Worm (Caenorhabditis elegans) whole organism, mixed stage, embryonic: ENCODE data around the gene C53D6.8.

Source experiments
- M03D4.4 ChIP-seq: sonication (generic microtip); optimal IDR thresholded peaks from 2 replicates; lab custom pipeline; 2017; ENCODE audit warnings: mild to moderate bottlenecking, missing genetic modification characterization, missing compliant biosample characterization
- bed-3 ChIP-seq: fragments of 200-800 bp; sonication (Bioruptor generic); optimal IDR thresholded peaks from 3 replicates; lab custom pipeline; 2018; ENCODE audit warnings: mild to moderate bottlenecking, missing genetic modification characterization, moderate library complexity, missing compliant biosample characterization
- blmp-1 ChIP-seq: fragments of 150-350 bp; optimal IDR thresholded peaks from 2 replicates; lab custom pipeline; 2014; ENCODE audit warnings: missing biosample characterization, missing genetic modification characterization
- ceh-39 ChIP-seq: fragments of 150-350 bp; optimal IDR thresholded peaks from 2 replicates; lab custom pipeline; 2014; ENCODE audit warnings: missing biosample characterization, missing genetic modification characterization
- ceh-43 ChIP-seq: fragments of 200-800 bp; sonication (Bioruptor generic); optimal IDR thresholded peaks from 2 replicates; lab custom pipeline; 2018; ENCODE audit warnings: mild to moderate bottlenecking, missing genetic modification characterization, moderate library complexity, missing compliant biosample characterization
- ceh-83 ChIP-seq: fragments of 200-800 bp; sonication (Bioruptor generic); optimal IDR thresholded peaks from 2 replicates; lab custom pipeline; 2018; ENCODE audit warnings: mild to moderate bottlenecking, missing genetic modification characterization, missing compliant biosample characterization
- ces-1 ChIP-seq: fragments of 150-350 bp; optimal IDR thresholded peaks from 2 replicates; lab custom pipeline; 2014; ENCODE audit warnings: missing biosample characterization, missing genetic modification reagents, missing genetic modification characterization
- cnd-1 ChIP-seq: fragments of 200-800 bp; sonication (Bioruptor generic); optimal IDR thresholded peaks from 2 replicates; lab custom pipeline; 2018; ENCODE audit warnings: mild to moderate bottlenecking, missing genetic modification characterization, missing compliant biosample characterization
- elt-1 ChIP-seq: sonication (generic microtip); optimal IDR thresholded peaks from 2 replicates; lab custom pipeline; 2017; ENCODE audit warnings: missing genetic modification characterization, mild to moderate bottlenecking, missing compliant biosample characterization, antibody characterized with exemption, moderate library complexity, borderline replicate concordance; ENCODE audit not compliant: insufficient read depth
- elt-3 ChIP-seq: fragments of 150-350 bp; optimal IDR thresholded peaks from 2 replicates; lab custom pipeline; 2014; ENCODE audit warnings: missing biosample characterization, missing genetic modification characterization
- flh-1 ChIP-seq: fragments of 200-800 bp; sonication (Bioruptor generic); optimal IDR thresholded peaks from 2 replicates; lab custom pipeline; 2018; ENCODE audit warnings: mild to moderate bottlenecking, missing genetic modification characterization, moderate library complexity, missing compliant biosample characterization
- ham-2 ChIP-seq: fragments of 200-800 bp; sonication (Bioruptor generic); optimal IDR thresholded peaks from 2 replicates; lab custom pipeline; 2018; ENCODE audit warnings: mild to moderate bottlenecking, missing genetic modification characterization, missing compliant biosample characterization
- hlh-1 ChIP-seq: fragments of 150-350 bp; optimal IDR thresholded peaks from 2 replicates; lab custom pipeline; 2014; ENCODE audit warnings: missing biosample characterization, missing genetic modification reagents, missing genetic modification characterization
- lin-13 ChIP-seq: fragments of 150-350 bp; optimal IDR thresholded peaks from 2 replicates; lab custom pipeline; 2014; ENCODE audit warnings: missing biosample characterization, missing genetic modification characterization
- lin-32 ChIP-seq: fragments of 200-800 bp; sonication (Bioruptor generic); optimal IDR thresholded peaks from 2 replicates; lab custom pipeline; 2018; ENCODE audit warnings: mild to moderate bottlenecking, missing genetic modification characterization, missing compliant biosample characterization
- lsy-2 ChIP-seq: fragments of 150-350 bp; optimal IDR thresholded peaks from 2 replicates; lab custom pipeline; 2014; ENCODE audit warnings: missing biosample characterization, missing genetic modification characterization
- mab-5 ChIP-seq: fragments of 150-350 bp; optimal IDR thresholded peaks from 2 replicates; lab custom pipeline; 2014; ENCODE audit warnings: missing biosample characterization, missing genetic modification characterization
- mep-1 ChIP-seq: fragments of 150-350 bp; optimal IDR thresholded peaks from 2 replicates; lab custom pipeline; 2017; ENCODE audit warnings: missing biosample characterization, missing genetic modification reagents, missing genetic modification characterization, inconsistent platforms
- mls-2 ChIP-seq: sonication (generic microtip); optimal IDR thresholded peaks from 2 replicates; lab custom pipeline; 2016; ENCODE audit warnings: mild to moderate bottlenecking, missing genetic modification characterization, moderate library complexity, missing compliant biosample characterization
- nhr-12 ChIP-seq: fragments of 150-350 bp; optimal IDR thresholded peaks from 2 replicates; lab custom pipeline; 2014; ENCODE audit warnings: missing biosample characterization, missing genetic modification characterization
- nhr-2 ChIP-seq: fragments of 150-350 bp; optimal IDR thresholded peaks from 2 replicates; lab custom pipeline; 2014; ENCODE audit warnings: missing biosample characterization, missing genetic modification characterization
- nhr-237 ChIP-seq: fragments of 150-350 bp; optimal IDR thresholded peaks from 2 replicates; lab custom pipeline; 2014; ENCODE audit warnings: missing biosample characterization, missing genetic modification characterization
- nhr-28 ChIP-seq: fragments of 150-350 bp; optimal IDR thresholded peaks from 2 replicates; lab custom pipeline; 2014; ENCODE audit warnings: missing biosample characterization, missing genetic modification characterization
- nhr-76 ChIP-seq: sonication (generic microtip); optimal IDR thresholded peaks from 2 replicates; lab custom pipeline; 2017; ENCODE audit warnings: missing biosample characterization, missing genetic modification characterization
- pha-4 ChIP-seq: fragments of 150-350 bp; optimal IDR thresholded peaks from 2 replicates; lab custom pipeline; 2018; ENCODE audit warnings: missing biosample characterization, missing genetic modification reagents, missing genetic modification characterization
- sem-2 ChIP-seq: fragments of 200-800 bp; sonication (Bioruptor generic); optimal IDR thresholded peaks from 2 replicates; lab custom pipeline; 2018; ENCODE audit warnings: mild to moderate bottlenecking, missing genetic modification characterization, missing compliant biosample characterization
- snpc-4 ChIP-seq: fragments of 150-350 bp; optimal IDR thresholded peaks from 2 replicates; lab custom pipeline; 2014; ENCODE audit warnings: missing biosample characterization, missing genetic modification characterization
- sptf-1 ChIP-seq: sonication (generic microtip); optimal IDR thresholded peaks from 2 replicates; lab custom pipeline; 2017; ENCODE audit warnings: mild to moderate bottlenecking, missing genetic modification characterization, moderate library complexity, missing compliant biosample characterization
- unc-120 ChIP-seq: sonication (generic microtip); optimal IDR thresholded peaks from 2 replicates; lab custom pipeline; 2017; ENCODE audit warnings: missing genetic modification characterization, missing compliant biosample characterization; ENCODE audit not compliant: poor library complexity, severe bottlenecking
- unc-39 ChIP-seq: fragments of 150-350 bp; optimal IDR thresholded peaks from 2 replicates; lab custom pipeline; 2014; ENCODE audit warnings: missing biosample characterization, missing genetic modification characterization
- unc-62 ChIP-seq: fragments of 150-350 bp; optimal IDR thresholded peaks from 2 replicates; lab custom pipeline; 2014; ENCODE audit warnings: missing biosample characterization, missing genetic modification reagents, missing genetic modification characterization
- zip-8 ChIP-seq: fragments of 150-350 bp; optimal IDR thresholded peaks from 2 replicates; lab custom pipeline; 2014; ENCODE audit warnings: missing biosample characterization, missing genetic modification characterization
- ztf-11 ChIP-seq: fragments of 150-350 bp; optimal IDR thresholded peaks from 2 replicates; lab custom pipeline; 2014; ENCODE audit warnings: missing biosample characterization, missing genetic modification characterization

Gene C53D6.8

DNA sequence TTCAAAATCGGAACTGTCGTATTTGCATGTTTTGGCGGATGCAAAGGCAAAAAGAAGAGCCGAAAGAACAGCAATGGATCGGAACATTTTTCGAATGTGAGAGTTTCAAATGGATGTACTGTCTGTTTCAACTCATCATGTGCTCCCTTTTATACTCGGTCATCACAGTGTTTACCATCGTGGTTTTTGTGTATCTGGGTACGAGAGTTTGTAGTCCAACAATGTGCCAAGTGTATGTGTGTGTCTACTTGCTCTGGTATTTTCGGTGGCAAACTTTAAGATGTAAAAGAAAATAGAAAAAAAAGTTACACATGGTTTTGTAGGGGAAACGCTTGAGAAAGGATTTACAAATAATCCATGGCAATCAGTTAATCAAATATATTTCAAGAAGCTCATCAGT lies 40.7 kb upstream of the C53D6.8 start, which contains the start of gene Y73F4A.2:
Gene Y73F4A.2 (minus strand): TSS at position 124 of the 400 bp plus-strand sequence.
- TF ChIP-seq flh-1 (GFP tag; lab: Kevin White, UChicago), result no peak
- no peak for TF ChIP-seq nhr-12 (tag; lab: Kevin White, UChicago)
- no peak for TF ChIP-seq unc-62 (GFP tag; lab: Kevin White, UChicago)

DNA sequence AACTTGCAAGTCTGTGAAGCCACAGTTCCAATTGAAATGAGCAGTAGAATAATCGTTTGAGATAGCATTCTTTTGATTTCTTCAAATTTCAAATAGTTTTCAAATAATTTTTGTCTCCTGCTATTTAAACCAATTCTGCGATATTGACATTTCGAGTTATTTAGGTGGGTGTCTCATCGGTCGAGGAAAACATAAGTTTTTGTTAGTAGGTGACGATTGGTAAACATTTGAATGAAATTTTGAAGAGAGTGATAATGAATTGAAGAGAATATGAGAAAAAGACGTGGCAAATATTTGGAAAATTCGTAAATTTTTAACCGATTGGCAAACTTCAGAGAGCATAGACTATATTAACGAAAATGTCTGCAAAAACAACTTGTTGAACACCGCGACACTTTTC lies 37.9 kb upstream of the C53D6.8 start, which contains the start of gene Y73F4A.3:
Gene Y73F4A.3 (minus strand): TSS at position 101 of the 400 bp plus-strand sequence.
- no peak for TF ChIP-seq lsy-2
- no peak for TF ChIP-seq mep-1 (tag; lab: Kevin White, UChicago)
- TF ChIP-seq pha-4 (tag; lab: Kevin White, UChicago), result no peak
- TF ChIP-seq ceh-43 (GFP tag; lab: Kevin White, UChicago), result no peak
- TF ChIP-seq unc-62 (GFP tag; lab: Kevin White, UChicago), result no peak
- no peak for TF ChIP-seq ztf-11 (tag; lab: Kevin White, UChicago)
- TF ChIP-seq unc-120 (tag; lab: Kevin White, UChicago), result no peak
- no peak for TF ChIP-seq ham-2 (GFP tag; lab: Kevin White, UChicago)
- no peak for TF ChIP-seq elt-1 (tag; lab: Kevin White, UChicago)
- TF ChIP-seq lin-13 (tag; lab: Kevin White, UChicago), result no peak
- TF ChIP-seq lin-32 (GFP tag; lab: Kevin White, UChicago), result no peak
- no peak for TF ChIP-seq M03D4.4 (tag; lab: Kevin White, UChicago)
- TF ChIP-seq blmp-1 (tag; lab: Kevin White, UChicago), result no peak
- TF ChIP-seq cnd-1 (tag; lab: Kevin White, UChicago), result no peak
- TF ChIP-seq zip-8 (tag; lab: Kevin White, UChicago), result no peak
- no peak for TF ChIP-seq mls-2 (tag; lab: Kevin White, UChicago)
- no peak for TF ChIP-seq sem-2 (GFP tag; lab: Kevin White, UChicago)
- no peak for TF ChIP-seq nhr-12 (tag; lab: Kevin White, UChicago)
- TF ChIP-seq elt-3, result no peak
- no peak for TF ChIP-seq hlh-1 (tag; lab: Kevin White, UChicago)
- TF ChIP-seq, all 35 proteins: peak for 0

DNA sequence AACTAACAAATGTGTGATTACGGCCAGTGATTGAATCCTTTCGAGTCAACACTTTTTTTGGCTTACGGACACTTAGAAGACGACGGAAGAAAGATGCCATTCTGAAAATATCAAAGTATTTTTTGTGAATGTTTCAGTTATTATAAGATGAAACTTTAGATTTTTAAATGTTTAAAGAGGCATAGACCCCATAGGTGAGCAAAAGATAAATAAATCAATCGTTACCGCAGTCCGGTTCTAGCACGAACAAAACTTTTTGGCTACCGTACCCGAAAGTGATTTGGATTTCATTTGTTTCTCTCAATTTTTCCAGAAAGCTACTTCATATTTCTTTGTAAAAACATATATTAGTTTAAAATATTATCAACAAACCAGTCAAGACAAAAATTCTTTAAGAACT lies 34.5 kb upstream of the C53D6.8 start, which contains the start of gene C53D6.7:
Gene C53D6.7 (minus strand): TSS at position 101 of the 400 bp plus-strand sequence.
- TF ChIP-seq zip-8 (tag; lab: Kevin White, UChicago) (no peak), ceh-43 (GFP tag; lab: Kevin White, UChicago) (no peak), unc-120 (tag; lab: Kevin White, UChicago) (no peak), ceh-39 (tag; lab: Kevin White, UChicago) (no peak), hlh-1 (tag; lab: Kevin White, UChicago) (no peak), flh-1 (GFP tag; lab: Kevin White, UChicago) (no peak), nhr-12 (tag; lab: Kevin White, UChicago) (no peak), nhr-237 (tag; lab: Kevin White, UChicago) (no peak), blmp-1 (tag; lab: Kevin White, UChicago) (no peak), mab-5 (tag; lab: Kevin White, UChicago) (no peak), ztf-11 (tag; lab: Kevin White, UChicago) (no peak), M03D4.4 (tag; lab: Kevin White, UChicago) (no peak), lsy-2 (no peak), unc-62 (GFP tag; lab: Kevin White, UChicago) (no peak), cnd-1 (tag; lab: Kevin White, UChicago) (no peak)

DNA sequence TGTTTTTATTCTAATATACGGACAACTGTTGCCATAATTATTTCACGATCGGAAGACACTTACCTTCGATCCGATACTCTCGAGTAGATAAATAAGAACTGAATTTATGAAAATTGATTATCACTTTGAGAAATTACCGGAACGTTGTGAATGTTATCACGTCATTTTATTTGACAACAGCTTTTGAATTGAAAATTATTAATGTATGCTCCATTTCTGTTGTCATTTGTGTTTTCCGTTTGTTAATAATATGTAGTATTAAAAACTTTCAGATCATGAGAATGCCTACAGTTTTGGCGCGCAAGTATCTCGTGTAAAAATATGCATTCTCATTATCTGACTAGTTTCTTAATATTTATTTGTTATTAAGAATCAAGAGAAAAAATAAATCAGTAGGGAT lies 31.8 kb upstream of the C53D6.8 start, which contains the start of gene C53D6.10:
Gene C53D6.10 (minus strand): TSS at position 101 of the 400 bp plus-strand sequence.
- TF ChIP-seq lin-32 (GFP tag; lab: Kevin White, UChicago) (no peak), nhr-76 (tag; lab: Kevin White, UChicago) (no peak), nhr-12 (tag; lab: Kevin White, UChicago) (no peak), ces-1 (no peak), pha-4 (tag; lab: Kevin White, UChicago) (no peak), ceh-43 (GFP tag; lab: Kevin White, UChicago) (no peak), unc-120 (tag; lab: Kevin White, UChicago) (no peak), zip-8 (tag; lab: Kevin White, UChicago) (no peak), mab-5 (tag; lab: Kevin White, UChicago) (no peak), cnd-1 (tag; lab: Kevin White, UChicago) (no peak), bed-3 (GFP tag; lab: Kevin White, UChicago) (no peak), nhr-28 (tag; lab: Kevin White, UChicago) (no peak)

DNA sequence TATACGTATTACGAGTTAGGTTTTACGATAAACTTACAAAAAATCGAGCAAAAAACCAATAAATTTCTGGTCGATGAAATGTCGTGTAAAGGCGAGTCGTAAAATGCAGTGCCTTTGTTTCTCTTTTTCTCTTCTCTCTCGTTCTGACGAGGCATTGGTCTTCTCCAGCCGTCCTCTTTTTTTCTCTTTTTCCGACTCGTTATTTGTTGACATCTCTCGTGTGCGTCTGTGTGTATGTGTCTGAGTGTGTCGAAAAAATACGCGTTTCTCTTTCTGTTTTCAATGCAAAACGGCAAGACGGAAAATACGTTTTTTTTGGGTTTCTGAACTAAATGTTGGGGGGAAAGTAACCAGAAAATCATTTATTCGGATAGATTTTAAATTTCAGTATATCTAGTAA lies 30.0 kb upstream of the C53D6.8 start, which contains the start of gene C53D6.6:
Gene C53D6.6 (minus strand): TSS at position 118 of the 400 bp plus-strand sequence.
- no peak for TF ChIP-seq mab-5 (tag; lab: Kevin White, UChicago)
- TF ChIP-seq ham-2 (GFP tag; lab: Kevin White, UChicago), result no peak
- TF ChIP-seq unc-62 (GFP tag; lab: Kevin White, UChicago), result no peak
- no peak for TF ChIP-seq bed-3 (GFP tag; lab: Kevin White, UChicago)
- TF ChIP-seq elt-3, result no peak
- TF ChIP-seq ceh-39 (tag; lab: Kevin White, UChicago), result no peak
- no peak for TF ChIP-seq ztf-11 (tag; lab: Kevin White, UChicago)
- TF ChIP-seq lsy-2, result no peak
- no peak for TF ChIP-seq cnd-1 (tag; lab: Kevin White, UChicago)
- TF ChIP-seq mls-2 (tag; lab: Kevin White, UChicago), result no peak
- TF ChIP-seq ceh-83 (GFP tag; lab: Kevin White, UChicago), result no peak
- no peak for TF ChIP-seq nhr-28 (tag; lab: Kevin White, UChicago)
- peak; percentile 56 for TF ChIP-seq pha-4 (tag; lab: Kevin White, UChicago)
- TF ChIP-seq sptf-1 (tag; lab: Kevin White, UChicago), result no peak
- TF ChIP-seq unc-39, result no peak
- TF ChIP-seq hlh-1 (tag; lab: Kevin White, UChicago), result peak; percentile 32
- no peak for TF ChIP-seq flh-1 (GFP tag; lab: Kevin White, UChicago)
- no peak for TF ChIP-seq nhr-2 (tag; lab: Kevin White, UChicago)
- no peak for TF ChIP-seq snpc-4 (tag; lab: Kevin White, UChicago)
- TF ChIP-seq sem-2 (GFP tag; lab: Kevin White, UChicago), result no peak
- TF ChIP-seq M03D4.4 (tag; lab: Kevin White, UChicago), result no peak
- peak; percentile 3 for TF ChIP-seq mep-1 (tag; lab: Kevin White, UChicago)
- no peak for TF ChIP-seq lin-32 (GFP tag; lab: Kevin White, UChicago)
- no peak for TF ChIP-seq nhr-76 (tag; lab: Kevin White, UChicago)
- no peak for TF ChIP-seq nhr-237 (tag; lab: Kevin White, UChicago)
